Worm (Caenorhabditis elegans): ENCODE results near the gene col-111.

ce11 chrIV:4686291-4686830 is 28.6 kb upstream of the col-111 start:
- TF ChIP-seq pes-1 (GFP tag; IDR thresholded peaks at IDR 0.05), result no peak
- no peak for TF ChIP-seq flt-1 (GFP tag; IDR thresholded peaks at IDR 0.05)
